Worm (Caenorhabditis elegans): ENCODE data around the gene Y46G5A.8.

Y46G5A.8 gene

ce11 chrII:12787831-12788248 lies 31.7 kb downstream of the Y46G5A.8 start, which contains the start of gene alkb-7 (continued):
- TF ChIP-seq gei-8 (GFP tag; optimal IDR thresholded peaks at IDR 0.05) (peak; percentile 47), zfp-2 (tag; optimal IDR thresholded peaks at IDR 0.05) (no peak), sdz-12 (GFP tag; optimal IDR thresholded peaks at IDR 0.05) (no peak), madf-9 (GFP tag; conservative IDR thresholded peaks at IDR 0.05) (no peak), nhr-102 (tag; optimal IDR thresholded peaks at IDR 0.05) (peak; percentile 53), zag-1 (tag; optimal IDR thresholded peaks at IDR 0.05) (no peak), Y105C5A.15 (GFP tag; IDR thresholded peaks at IDR 0.05) (0 out of 2 replicates have a peak, but pooled peaks have one; percentile 25), nhr-77 (tag; optimal IDR thresholded peaks at IDR 0.05) (no peak), spr-3 (GFP tag; optimal IDR thresholded peaks at IDR 0.05) (peak; percentile 57), fos-1 (tag; optimal IDR thresholded peaks at IDR 0.05) (no peak), daf-12 (tag; optimal IDR thresholded peaks at IDR 0.05) (no peak), zip-11 (GFP tag; IDR thresholded peaks at IDR 0.05) (no peak), unc-39 (tag; optimal IDR thresholded peaks at IDR 0.05) (no peak), nhr-111 (GFP tag; optimal IDR thresholded peaks at IDR 0.05) (no peak), pha-4 (GFP tag; IDR thresholded peaks at IDR 0.05) (0 out of 2 replicates have a peak, but pooled peaks have one; percentile 7), pha-4 (tag; optimal IDR thresholded peaks at IDR 0.05) (no peak), hmg-1.1 (GFP tag; IDR thresholded peaks at IDR 0.05) (no peak), ces-1 (GFP tag; optimal IDR thresholded peaks at IDR 0.05) (no peak), tag-97 (GFP tag; IDR thresholded peaks at IDR 0.05) (no peak), egl-43 (GFP tag; IDR thresholded peaks at IDR 0.05) (no peak; the same call in 1 of the 2 replicates), ztf-7 (tag; optimal IDR thresholded peaks at IDR 0.05) (no peak), nhr-28 (tag; optimal IDR thresholded peaks at IDR 0.05) (no peak), skn-1 (tag; optimal IDR thresholded peaks at IDR 0.05) (no peak), unc-62 (GFP tag; optimal IDR thresholded peaks at IDR 0.05 in 1 of 2) (no peak), unc-62 (tag; optimal IDR thresholded peaks at IDR 0.05) (no peak), nhr-237 (tag; optimal IDR thresholded peaks at IDR 0.05) (no peak), lin-15B (tag; optimal IDR thresholded peaks at IDR 0.05) (no peak), lin-39 (tag; optimal IDR thresholded peaks at IDR 0.05) (no peak), lin-1 (GFP tag; IDR thresholded peaks at IDR 0.05) (no peak), tra-1 (GFP tag; IDR thresholded peaks at IDR 0.05) (no peak), T26A8.4 (GFP tag; IDR thresholded peaks at IDR 0.05) (peak; percentile 77), egl-27 (tag; optimal IDR thresholded peaks at IDR 0.05) (no peak), dmd-6 (GFP tag; IDR thresholded peaks at IDR 0.05) (no peak), lsy-2 (tag; optimal IDR thresholded peaks at IDR 0.05) (no peak), nhr-25 (tag; optimal IDR thresholded peaks at IDR 0.05; ENCODE audit: borderline replicate concordance, insufficient read depth) (no peak), jun-1 (tag; optimal IDR thresholded peaks at IDR 0.05) (no peak), spr-1 (tag; optimal IDR thresholded peaks at IDR 0.05) (peak; percentile 71), Y75B8A.6 (GFP tag; IDR thresholded peaks at IDR 0.05) (no peak), nhr-6 (tag; optimal IDR thresholded peaks at IDR 0.05) (no peak), lin-29 (GFP tag; IDR thresholded peaks at IDR 0.05) (no peak), daf-19 (GFP tag; conservative IDR thresholded peaks at IDR 0.05) (no peak), saeg-2 (GFP tag; IDR thresholded peaks at IDR 0.05) (no peak), cey-2 (tag; optimal IDR thresholded peaks at IDR 0.05; ENCODE audit: borderline replicate concordance, insufficient read depth) (no peak), ceh-62 (tag; optimal IDR thresholded peaks at IDR 0.05) (no peak), Y5F2A.4 (GFP tag; optimal IDR thresholded peaks at IDR 0.05) (no peak), php-3 (GFP tag; IDR thresholded peaks at IDR 0.05) (0 out of 2 replicates have a peak, but pooled peaks have one; percentile 28), aly-2 (tag; optimal IDR thresholded peaks at IDR 0.05) (no peak), pqm-1 (tag; optimal IDR thresholded peaks at IDR 0.05) (no peak), arid-1 (GFP tag; conservative IDR thresholded peaks at IDR 0.05) (no peak; the same call in 1 of the 2 replicates), dmd-8 (GFP tag; IDR thresholded peaks at IDR 0.05) (no peak), hlh-11 (tag; optimal IDR thresholded peaks at IDR 0.05) (peak; percentile 36)

All from whole organism, L4 larva.